Fruit fly (Drosophila melanogaster): ENCODE measurements around the gene CG13912.

DNA sequence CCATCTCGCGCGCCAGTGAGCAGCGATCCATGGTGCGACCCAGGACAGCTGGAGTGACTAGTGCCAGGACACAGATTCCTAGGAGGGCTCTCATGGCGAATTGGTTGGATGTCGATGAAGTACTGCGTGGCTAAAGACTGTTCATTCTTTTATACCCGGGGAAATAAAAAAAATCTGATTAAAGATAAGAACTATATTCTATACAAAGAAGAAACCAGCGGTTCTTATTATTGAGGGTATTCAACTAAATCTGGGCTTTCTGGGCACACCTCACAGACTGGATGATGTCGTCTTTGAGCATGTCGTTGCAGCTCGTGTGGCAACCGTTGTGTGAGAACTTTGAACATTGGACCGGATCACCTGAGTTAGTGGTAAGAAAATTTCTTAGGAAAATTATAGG is 5.8 kb downstream of the CG13912 start, which contains the start of gene LysX:
- TF ChIP-seq CG11762 (GFP tag; optimal IDR thresholded peaks at IDR 0.05; ENCODE audit: insufficient read depth) (no peak), Hr38 (GFP tag; optimal IDR thresholded peaks at IDR 0.05) (no peak), CG11294 (GFP tag; IDR thresholded peaks at IDR 0.05) (no peak), CG3032 (tag; optimal IDR thresholded peaks at IDR 0.05) (no peak), Ets96B (tag; optimal IDR thresholded peaks at IDR 0.05) (no peak), CG10669 (GFP tag; optimal IDR thresholded peaks at IDR 0.05) (no peak), CG3919 (GFP tag; optimal IDR thresholded peaks at IDR 0.05) (no peak), CG6792 (GFP tag; optimal IDR thresholded peaks at IDR 0.05) (no peak)
